Worm (Caenorhabditis elegans): Measurements from ENCODE around the gene cpg-8.
A peak's percentile ranks its signal among the peaks of the same experiment; 100 is the strongest.

Gene cpg-8

DNA sequence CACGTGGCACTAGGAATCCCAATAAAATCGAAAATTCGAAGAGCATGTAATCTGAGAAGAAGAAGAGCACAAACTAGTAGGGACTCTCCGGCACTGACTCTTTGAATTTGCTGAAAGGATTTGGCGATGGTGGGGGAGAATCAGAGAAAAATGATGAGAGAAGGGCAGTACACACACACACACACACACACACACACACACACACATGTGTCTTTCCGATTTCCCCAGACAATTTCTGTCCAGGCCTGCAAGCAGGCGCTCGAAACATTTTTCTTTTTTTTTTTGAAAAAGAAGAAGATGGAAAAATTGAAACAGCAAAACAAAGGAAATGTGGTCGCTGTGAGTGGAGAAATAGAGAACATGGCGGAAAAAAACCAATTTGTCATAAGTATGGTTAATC lies 37.8 kb upstream of the cpg-8 start, which contains the start of gene tig-2:
tig-2 (minus strand) TSS at position 87 of the 400 bp plus-strand sequence.
- TF ChIP-seq nfya-1 (tag; optimal IDR thresholded peaks at IDR 0.05; ENCODE audit: insufficient read depth): peak; percentile 27
- TF ChIP-seq nhr-237 (tag; optimal IDR thresholded peaks at IDR 0.05): no peak
- no peak for TF ChIP-seq nhr-76 (tag; optimal IDR thresholded peaks at IDR 0.05)
- peak; percentile 36 for TF ChIP-seq lin-39 (tag; optimal IDR thresholded peaks at IDR 0.05)

DNA sequence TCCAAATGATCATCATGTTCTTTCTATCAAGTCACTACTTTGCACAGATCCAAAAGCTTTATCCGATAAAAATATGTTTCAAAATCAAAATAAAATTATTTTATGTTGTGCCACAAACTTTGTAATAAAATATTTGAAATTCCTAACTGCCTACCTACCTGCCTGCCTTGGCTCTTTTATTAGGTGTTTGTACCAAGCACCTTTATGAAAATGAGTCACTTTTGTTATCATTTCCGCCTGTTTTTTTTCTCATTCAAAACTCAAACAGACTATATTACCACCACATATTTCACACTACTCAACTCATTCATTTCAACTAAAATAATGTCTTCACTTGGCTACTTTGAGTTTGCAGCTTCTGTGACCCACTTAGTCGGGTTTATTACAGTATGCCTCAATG lies 32.2 kb upstream of the cpg-8 start, which contains the start of gene F39G3.4:
F39G3.4 (plus strand) TSS at position 301 of the 400 bp plus-strand sequence.
- no peak for TF ChIP-seq unc-62 (GFP tag; optimal IDR thresholded peaks at IDR 0.05)
- no peak for TF ChIP-seq zag-1 (tag; optimal IDR thresholded peaks at IDR 0.05)
- TF ChIP-seq nhr-67 (tag; optimal IDR thresholded peaks at IDR 0.05): no peak
- TF ChIP-seq nhr-25 (tag; optimal IDR thresholded peaks at IDR 0.05): no peak
- TF ChIP-seq lsy-12 (tag; optimal IDR thresholded peaks at IDR 0.05): no peak
- TF ChIP-seq fkh-2 (tag; optimal IDR thresholded peaks at IDR 0.05): no peak
- TF ChIP-seq elt-3 (tag; optimal IDR thresholded peaks at IDR 0.05): no peak
- no peak for TF ChIP-seq nfya-1 (tag; optimal IDR thresholded peaks at IDR 0.05; ENCODE audit: insufficient read depth)
- TF ChIP-seq elt-2 (tag; optimal IDR thresholded peaks at IDR 0.05): no peak
- no peak for TF ChIP-seq nhr-23 (tag; optimal IDR thresholded peaks at IDR 0.05)
- TF ChIP-seq ama-1 (optimal IDR thresholded peaks at IDR 0.05): no peak
- no peak for TF ChIP-seq lin-15B (tag; optimal IDR thresholded peaks at IDR 0.05)
- no peak for TF ChIP-seq egl-27 (tag; optimal IDR thresholded peaks at IDR 0.05)
- TF ChIP-seq sea-2 (GFP tag; optimal IDR thresholded peaks at IDR 0.05): no peak

DNA sequence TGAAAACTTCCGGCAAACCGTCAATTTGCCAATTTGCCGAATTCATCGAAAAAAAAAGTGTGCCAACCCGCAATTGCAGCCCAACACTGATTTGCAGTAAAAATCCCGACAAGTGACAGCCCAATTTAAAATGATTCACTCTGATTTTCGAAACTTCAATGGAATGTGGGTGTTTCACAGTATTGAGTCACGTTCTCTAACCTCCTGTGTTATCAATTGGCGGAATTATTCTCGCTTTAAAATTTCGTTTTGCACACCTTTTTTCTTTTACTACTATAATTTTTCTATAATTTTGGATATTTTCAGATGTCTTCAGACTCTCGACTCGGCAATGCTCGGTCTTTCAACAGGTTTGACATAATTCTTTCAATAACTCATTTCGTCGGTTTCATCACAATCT lies 30.1 kb upstream of the cpg-8 start, which contains the start of gene F39G3.5:
F39G3.5 (plus strand) TSS at position 301 of the 400 bp plus-strand sequence.
- TF ChIP-seq zag-1 (tag; optimal IDR thresholded peaks at IDR 0.05) (no peak), ztf-4 (tag; optimal IDR thresholded peaks at IDR 0.05) (no peak), ZK546.5 (tag; optimal IDR thresholded peaks at IDR 0.05) (no peak), lsy-12 (tag; optimal IDR thresholded peaks at IDR 0.05) (no peak), nhr-76 (tag; optimal IDR thresholded peaks at IDR 0.05) (no peak), ceh-16 (tag; optimal IDR thresholded peaks at IDR 0.05) (no peak), nfya-1 (tag; optimal IDR thresholded peaks at IDR 0.05; ENCODE audit: insufficient read depth) (no peak), lin-39 (tag; optimal IDR thresholded peaks at IDR 0.05) (no peak), eor-1 (tag; optimal IDR thresholded peaks at IDR 0.05) (no peak), ceh-82 (tag; optimal IDR thresholded peaks at IDR 0.05) (no peak), lin-15B (tag; optimal IDR thresholded peaks at IDR 0.05) (no peak), ceh-9 (tag; optimal IDR thresholded peaks at IDR 0.05) (no peak), nhr-11 (tag; optimal IDR thresholded peaks at IDR 0.05) (no peak), nhr-12 (tag; optimal IDR thresholded peaks at IDR 0.05) (no peak), elt-3 (tag; optimal IDR thresholded peaks at IDR 0.05) (no peak), snpc-4 (tag; optimal IDR thresholded peaks at IDR 0.05) (no peak), daf-12 (tag; optimal IDR thresholded peaks at IDR 0.05) (no peak), skn-1 (tag; optimal IDR thresholded peaks at IDR 0.05) (no peak), unc-39 (tag; optimal IDR thresholded peaks at IDR 0.05) (no peak), fkh-10 (GFP tag; optimal IDR thresholded peaks at IDR 0.05) (no peak)

DNA sequence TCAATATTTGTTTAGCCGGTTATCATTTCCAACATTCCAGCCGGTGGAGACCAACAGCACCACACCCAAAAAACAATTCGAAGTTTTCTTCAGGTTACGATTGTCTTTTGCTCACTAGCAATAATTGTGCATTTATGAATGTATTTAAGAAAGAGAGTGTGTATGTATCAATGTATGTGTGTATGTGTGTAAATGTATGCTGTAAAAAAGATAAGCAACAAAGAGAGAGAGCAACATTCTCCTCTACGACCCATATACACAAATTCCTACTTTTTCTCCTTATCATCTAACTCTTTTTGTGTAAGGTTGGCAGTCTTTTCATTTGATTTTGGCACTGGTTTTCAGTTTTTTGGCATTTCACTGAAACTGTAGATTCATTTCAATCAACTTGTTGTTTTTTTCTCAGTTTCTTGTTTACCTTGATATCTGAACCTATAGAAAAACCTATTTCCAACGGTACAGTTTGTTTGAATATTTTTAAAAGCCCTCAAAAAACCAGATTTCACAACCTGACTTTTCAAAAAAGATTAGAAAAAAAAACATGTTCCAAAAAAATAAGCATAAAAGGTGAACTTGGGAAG lies 28.7 kb upstream of the cpg-8 start:
- no peak for TF ChIP-seq snpc-4 (tag; optimal IDR thresholded peaks at IDR 0.05)
- TF ChIP-seq nhr-43 (tag; optimal IDR thresholded peaks at IDR 0.05; ENCODE audit: poor library complexity, severe bottlenecking): no peak
- TF ChIP-seq elt-1 (tag; optimal IDR thresholded peaks at IDR 0.05): no peak
- peak; percentile 83 for TF ChIP-seq elt-2 (tag; optimal IDR thresholded peaks at IDR 0.05)
- no peak for TF ChIP-seq jun-1 (tag; optimal IDR thresholded peaks at IDR 0.05)
- TF ChIP-seq eor-1 (tag; optimal IDR thresholded peaks at IDR 0.05): no peak
- TF ChIP-seq mdl-1 (tag; optimal IDR thresholded peaks at IDR 0.05): no peak
- no peak for TF ChIP-seq unc-62 (GFP tag; optimal IDR thresholded peaks at IDR 0.05)
- peak; percentile 16 for TF ChIP-seq pha-4 (tag; optimal IDR thresholded peaks at IDR 0.05)
- TF ChIP-seq nhr-67 (tag; optimal IDR thresholded peaks at IDR 0.05): no peak
- no peak for TF ChIP-seq fkh-10 (GFP tag; optimal IDR thresholded peaks at IDR 0.05)
- TF ChIP-seq ZK546.5 (tag; optimal IDR thresholded peaks at IDR 0.05): no peak
- TF ChIP-seq pqm-1 (tag; optimal IDR thresholded peaks at IDR 0.05): peak; percentile 86
- no peak for TF ChIP-seq nhr-76 (tag; optimal IDR thresholded peaks at IDR 0.05)
- TF ChIP-seq skn-1 (tag; optimal IDR thresholded peaks at IDR 0.05): no peak
- no peak for TF ChIP-seq lin-15B (tag; optimal IDR thresholded peaks at IDR 0.05)
- TF ChIP-seq sea-2 (GFP tag; optimal IDR thresholded peaks at IDR 0.05): no peak
- TF ChIP-seq nhr-11 (tag; optimal IDR thresholded peaks at IDR 0.05): no peak
- no peak for TF ChIP-seq nhr-77 (tag; optimal IDR thresholded peaks at IDR 0.05)
- TF ChIP-seq egl-5 (tag; optimal IDR thresholded peaks at IDR 0.05): no peak
- no peak for TF ChIP-seq ceh-28 (tag; optimal IDR thresholded peaks at IDR 0.05)
- no peak for TF ChIP-seq ztf-4 (tag; optimal IDR thresholded peaks at IDR 0.05)
- no peak for TF ChIP-seq ceh-16 (tag; optimal IDR thresholded peaks at IDR 0.05)
- no peak for TF ChIP-seq hmg-11 (tag; optimal IDR thresholded peaks at IDR 0.05)
- no peak for TF ChIP-seq zag-1 (tag; optimal IDR thresholded peaks at IDR 0.05)

Data from whole organism, L3 larva.